Worm (Caenorhabditis elegans) whole organism, young adult: ENCODE measurements around the gene C54E10.11.

Experiments
- B0035.1 ChIP-seq: sonication (generic microtip); optimal IDR thresholded peaks from 2 replicates; lab custom pipeline; 2016; ENCODE audit warnings: missing genetic modification characterization, mild to moderate bottlenecking, missing compliant biosample characterization, missing genotype, missing genetic modification reagents
- B0261.1 ChIP-seq: sonication (generic microtip); optimal IDR thresholded peaks from 2 replicates; lab custom pipeline; 2016; ENCODE audit warnings: mild to moderate bottlenecking, missing genetic modification characterization, moderate library complexity, missing compliant biosample characterization
- C06A6.2 ChIP-seq: fragments of 200-800 bp; sonication (Bioruptor generic); conservative IDR thresholded peaks from 2 replicates; pipeline ENCODE4 v1.3.6; 2022; ENCODE audit warnings: missing genetic modification characterization, missing compliant biosample characterization
- F22D6.2 ChIP-seq: sonication (generic microtip); optimal IDR thresholded peaks from 2 replicates; lab custom pipeline; 2016; ENCODE audit warnings: mild to moderate bottlenecking, missing genetic modification characterization, missing compliant biosample characterization
- K11D2.4 ChIP-seq: fragments of 200-800 bp; sonication (Bioruptor generic); IDR thresholded peaks from 2 replicates; pipeline ENCODE4 v1.3.6; 2022; ENCODE audit warnings: missing genetic modification reagents, missing genetic modification characterization, missing compliant biosample characterization
- bed-2 ChIP-seq: fragments of 200-800 bp; sonication (Bioruptor generic); IDR thresholded peaks from 2 replicates; pipeline ENCODE4 v1.3.6; 2022; ENCODE audit warnings: missing genetic modification reagents, missing genetic modification characterization, missing compliant biosample characterization
- ccch-3 ChIP-seq: fragments of 200-800 bp; sonication (Bioruptor generic); optimal IDR thresholded peaks from 2 replicates; lab custom pipeline; 2018; ENCODE audit warnings: mild to moderate bottlenecking, missing genetic modification characterization, missing compliant biosample characterization
- cebp-1 ChIP-seq, 2 experiments: fragments of 200-800 bp in 1 of 2; sonication (Bioruptor generic) in 1 of 2; sonication (generic microtip) in 1 of 2; IDR thresholded peaks in 1 of 2; optimal IDR thresholded peaks in 1 of 2; 2 replicates each; pipeline versions ENCODE4 v1.3.6 to Lab custom; 2017 to 2022; ENCODE audit warnings: missing compliant biosample characterization in 2 of 2, missing genetic modification characterization in 2 of 2, mild to moderate bottlenecking in 1 of 2, missing genetic modification reagents in 1 of 2, moderate library complexity in 1 of 2
- ceh-58 ChIP-seq: fragments of 200-800 bp; sonication (Bioruptor generic); IDR thresholded peaks from 2 replicates; pipeline ENCODE4 v1.3.6; 2022; ENCODE audit warnings: missing genetic modification characterization, missing compliant biosample characterization
- egl-18 ChIP-seq: fragments of 200-800 bp; sonication (Bioruptor generic); IDR thresholded peaks from 2 replicates; pipeline ENCODE4 v1.3.6; 2022; ENCODE audit warnings: missing genetic modification reagents, missing genetic modification characterization, missing compliant biosample characterization
- egl-44 ChIP-seq: fragments of 200-800 bp; sonication (Bioruptor generic); IDR thresholded peaks from 2 replicates; pipeline ENCODE4 v1.3.6; 2022; ENCODE audit warnings: missing genetic modification reagents, missing genetic modification characterization, missing compliant biosample characterization
- egrh-3 ChIP-seq: fragments of 200-800 bp; sonication (Bioruptor generic); IDR thresholded peaks from 2 replicates; pipeline ENCODE4 v1.3.6; 2022; ENCODE audit warnings: missing genetic modification reagents, missing genetic modification characterization, missing compliant biosample characterization
- ets-4 ChIP-seq: fragments of 200-800 bp; sonication (Bioruptor generic); optimal IDR thresholded peaks from 2 replicates; lab custom pipeline; 2018; ENCODE audit warnings: mild to moderate bottlenecking, missing genetic modification characterization, missing compliant biosample characterization
- him-1 ChIP-seq: sonication (generic microtip); optimal IDR thresholded peaks from 2 replicates; lab custom pipeline; 2016; ENCODE audit warnings: missing genotype, missing genetic modification reagents, missing genetic modification characterization, missing compliant biosample characterization
- hlh-12 ChIP-seq: sonication (generic microtip); optimal IDR thresholded peaks from 2 replicates; lab custom pipeline; 2016; ENCODE audit warnings: missing genetic modification characterization, missing compliant biosample characterization
- hmg-1.2 ChIP-seq: fragments of 200-800 bp; sonication (Bioruptor generic); IDR thresholded peaks from 2 replicates; pipeline ENCODE4 v1.3.6; 2022; ENCODE audit warnings: missing genetic modification reagents, missing genetic modification characterization, missing compliant biosample characterization
- hmg-20 ChIP-seq: fragments of 200-800 bp; sonication (Bioruptor generic); IDR thresholded peaks from 2 replicates; pipeline ENCODE4 v1.3.6; 2022; ENCODE audit warnings: missing genetic modification reagents, missing genetic modification characterization, missing compliant biosample characterization
- hrde-1 ChIP-seq: sonication (generic microtip); optimal IDR thresholded peaks from 2 replicates; lab custom pipeline; 2016; ENCODE audit warnings: missing genetic modification characterization, mild to moderate bottlenecking, missing compliant biosample characterization, moderate library complexity, missing genotype, missing genetic modification reagents, borderline replicate concordance
- lsl-1 ChIP-seq: fragments of 200-800 bp; sonication (Bioruptor generic); optimal IDR thresholded peaks from 2 replicates; lab custom pipeline; 2018; ENCODE audit warnings: mild to moderate bottlenecking, missing genetic modification characterization, moderate library complexity, missing compliant biosample characterization
- madf-10 ChIP-seq: sonication (generic microtip); optimal IDR thresholded peaks from 2 replicates; lab custom pipeline; 2016; ENCODE audit warnings: mild to moderate bottlenecking, missing genetic modification characterization, missing compliant biosample characterization
- mxl-1 ChIP-seq: sonication (generic microtip); optimal IDR thresholded peaks from 2 replicates; lab custom pipeline; 2016; ENCODE audit warnings: missing genetic modification characterization, missing compliant biosample characterization
- nfyb-1 ChIP-seq: fragments of 200-800 bp; sonication (Bioruptor generic); IDR thresholded peaks from 2 replicates; pipeline ENCODE4 v1.3.6; 2022; ENCODE audit warnings: missing genetic modification reagents, missing genetic modification characterization, missing compliant biosample characterization
- pbrm-1 ChIP-seq: fragments of 200-800 bp; sonication (Bioruptor generic); IDR thresholded peaks from 2 replicates; pipeline ENCODE4 v1.3.6; 2022; ENCODE audit warnings: missing genetic modification reagents, missing genetic modification characterization, missing compliant biosample characterization
- pha-4 ChIP-seq: fragments of 150-350 bp; sonication (generic microtip); optimal IDR thresholded peaks from 2 replicates; lab custom pipeline; 2014; ENCODE audit warnings: missing biosample characterization, missing genetic modification reagents, missing genetic modification characterization
- repo-1 ChIP-seq: sonication (generic microtip); optimal IDR thresholded peaks from 2 replicates; lab custom pipeline; 2017; ENCODE audit warnings: mild to moderate bottlenecking, missing genetic modification characterization, missing compliant biosample characterization
- sea-2 ChIP-seq: fragments of 200-800 bp; sonication (Bioruptor generic); IDR thresholded peaks from 2 replicates; pipeline ENCODE4 v1.3.6; 2022; ENCODE audit warnings: missing genetic modification characterization, missing compliant biosample characterization
- snpc-4 ChIP-seq, 5 experiments: fragments of 150-350 bp in 1 of 5; sonication (generic microtip) in 4 of 5; optimal IDR thresholded peaks; 2 replicates each; lab custom pipeline; 2014 to 2018; ENCODE audit warnings: missing genetic modification characterization in 5 of 5, missing biosample characterization in 3 of 5, antibody characterized with exemption in 2 of 5, mild to moderate bottlenecking in 2 of 5, missing compliant biosample characterization in 2 of 5, missing genotype in 2 of 5, moderate library complexity in 2 of 5, missing genetic modification reagents in 1 of 5
- sptf-2 ChIP-seq: fragments of 200-800 bp; sonication (Bioruptor generic); optimal IDR thresholded peaks from 2 replicates; lab custom pipeline; 2018; ENCODE audit warnings: mild to moderate bottlenecking, missing genetic modification characterization, missing compliant biosample characterization
- tbp1 ChIP-seq: fragments of 200-800 bp; sonication (Bioruptor generic); optimal IDR thresholded peaks from 2 replicates; lab custom pipeline; 2018; ENCODE audit warnings: mild to moderate bottlenecking, missing genetic modification characterization, missing compliant biosample characterization
- tbx-9 ChIP-seq: sonication (generic microtip); optimal IDR thresholded peaks from 2 replicates; lab custom pipeline; 2016; ENCODE audit warnings: borderline replicate concordance, missing genetic modification characterization, inconsistent platforms, missing compliant biosample characterization
- unc-130 ChIP-seq: sonication (generic microtip); optimal IDR thresholded peaks from 2 replicates; lab custom pipeline; 2016; ENCODE audit warnings: missing genetic modification reagents, missing genetic modification characterization, missing compliant biosample characterization
- unc-62 ChIP-seq: fragments of 150-350 bp; optimal IDR thresholded peaks from 2 replicates; lab custom pipeline; 2014; ENCODE audit warnings: missing biosample characterization, missing genetic modification reagents, missing genetic modification characterization
- xnd-1 ChIP-seq: sonication (generic microtip); optimal IDR thresholded peaks from 2 replicates; lab custom pipeline; 2016; ENCODE audit warnings: missing genotype, missing genetic modification reagents, missing genetic modification characterization, missing compliant biosample characterization
- zfh-2 ChIP-seq: fragments of 200-800 bp; sonication (Bioruptor generic); conservative IDR thresholded peaks from 2 replicates; pipeline ENCODE4 v1.3.6; 2022; ENCODE audit warnings: missing genetic modification reagents, missing genetic modification characterization, missing compliant biosample characterization
- zim-3 ChIP-seq: sonication (generic microtip); optimal IDR thresholded peaks from 2 replicates; lab custom pipeline; 2017; ENCODE audit warnings: mild to moderate bottlenecking, missing genetic modification characterization, moderate library complexity, missing compliant biosample characterization

C54E10.11 gene

DNA sequence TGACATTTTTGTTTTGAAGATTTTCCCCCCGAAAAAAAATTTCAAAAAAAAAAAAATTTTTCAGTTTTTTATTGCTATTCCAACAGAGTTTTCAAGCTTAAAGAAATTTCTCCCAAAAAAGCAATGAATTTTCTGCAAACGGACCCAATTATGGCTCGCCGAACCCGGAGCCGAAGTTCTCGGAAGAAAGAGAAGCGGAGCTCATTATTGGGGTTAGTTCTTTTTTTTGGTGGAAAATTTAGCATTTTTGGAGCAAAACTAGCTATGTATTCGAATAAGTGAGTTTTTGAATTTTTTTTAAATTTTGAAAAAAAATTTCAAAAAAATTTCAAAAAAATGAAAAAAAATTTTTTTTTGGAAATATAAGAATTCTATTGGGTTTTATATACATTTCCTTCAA is 17.7 kb upstream of the C54E10.11 start, which contains the start of gene ncs-5:
Gene ncs-5, plus strand, starts transcription at position 124 of the 400 bp plus-strand sequence.
- TF ChIP-seq pha-4 (no peak), zfh-2 (GFP tag; lab: Robert Waterston, UW) (no peak), ceh-58 (GFP tag; lab: Robert Waterston, UW) (no peak), K11D2.4 (GFP tag; lab: Robert Waterston, UW) (no peak)

DNA sequence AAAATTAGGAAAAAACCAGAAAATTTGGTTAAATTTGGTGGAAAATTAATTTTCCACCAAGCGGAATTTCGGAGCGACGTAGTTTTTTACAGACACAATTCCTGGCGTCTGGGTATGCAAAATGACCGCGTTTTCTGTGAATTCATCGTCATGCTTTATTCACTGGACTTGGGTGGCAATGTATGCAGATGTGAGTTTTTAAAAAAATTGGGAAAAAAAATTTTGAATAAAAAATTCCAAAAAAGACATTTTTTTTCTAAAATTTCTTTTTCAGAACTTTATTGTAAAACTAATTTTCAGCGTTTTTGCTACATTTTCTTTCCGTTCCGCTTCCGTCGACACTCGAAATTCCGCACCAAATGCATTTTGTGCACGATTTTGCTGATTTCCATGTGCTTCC is 9.4 kb upstream of the C54E10.11 start, which contains the start of gene C54E10.7:
Gene C54E10.7, plus strand, starts transcription at position 301 of the 400 bp plus-strand sequence.
- TF ChIP-seq tbp1 (GFP tag; lab: Kevin White, UChicago) = no peak
- no peak for TF ChIP-seq hlh-12 (tag; lab: Kevin White, UChicago)
- TF ChIP-seq B0035.1 (tag; lab: Kevin White, UChicago) = no peak
- no peak for TF ChIP-seq repo-1
- TF ChIP-seq him-1 = no peak

DNA sequence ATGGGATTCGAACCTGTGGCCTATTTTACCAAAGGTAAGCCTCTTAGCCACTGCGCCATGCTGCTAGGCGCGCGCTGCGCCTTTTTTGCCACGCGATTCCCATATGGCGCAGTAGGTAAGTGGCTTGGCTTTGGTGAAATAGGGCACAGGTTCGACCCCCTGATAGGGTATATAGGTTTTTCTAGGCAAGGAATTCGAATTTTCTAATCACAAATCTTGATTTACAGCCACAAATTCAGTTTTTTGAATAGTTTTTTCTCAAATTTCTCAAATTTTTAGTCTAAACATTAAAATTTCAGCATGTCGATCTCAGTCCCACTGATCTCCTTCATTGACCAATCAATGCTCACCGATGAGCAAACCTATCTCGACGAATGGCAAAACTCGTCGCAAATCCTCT is 8.7 kb upstream of the C54E10.11 start, which contains the start of gene C54E10.3:
Gene C54E10.3, plus strand, starts transcription at position 301 of the 400 bp plus-strand sequence.
- no peak for TF ChIP-seq egl-44 (GFP tag; lab: Robert Waterston, UW)
- no peak for TF ChIP-seq pbrm-1 (GFP tag; lab: Robert Waterston, UW)

- TF ChIP-seq hmg-1.2 (GFP tag; lab: Robert Waterston, UW) (peak; percentile 63; the same call in 1 of the 2 replicates), unc-62 (GFP tag; lab: Kevin White, UChicago) (no peak), hrde-1 (tag; lab: Kevin White, UChicago) (no peak), zfh-2 (GFP tag; lab: Robert Waterston, UW) (0 out of 2 replicates have a peak, but pooled peaks have one; percentile 38), snpc-4 (GFP tag; optimal IDR thresholded peaks at IDR 0.05; lab: Kevin White, UChicago) (no peak), snpc-4 (tag; optimal IDR thresholded peaks at IDR 0.05; lab: Kevin White, UChicago) (no peak)
Observed at ce11 chrV:18808621-18809020, 6.6 kb upstream of the C54E10.11 start, which contains the start of gene C54E10.6. Gene C54E10.6, minus strand, starts transcription at chrV:18808729.

DNA sequence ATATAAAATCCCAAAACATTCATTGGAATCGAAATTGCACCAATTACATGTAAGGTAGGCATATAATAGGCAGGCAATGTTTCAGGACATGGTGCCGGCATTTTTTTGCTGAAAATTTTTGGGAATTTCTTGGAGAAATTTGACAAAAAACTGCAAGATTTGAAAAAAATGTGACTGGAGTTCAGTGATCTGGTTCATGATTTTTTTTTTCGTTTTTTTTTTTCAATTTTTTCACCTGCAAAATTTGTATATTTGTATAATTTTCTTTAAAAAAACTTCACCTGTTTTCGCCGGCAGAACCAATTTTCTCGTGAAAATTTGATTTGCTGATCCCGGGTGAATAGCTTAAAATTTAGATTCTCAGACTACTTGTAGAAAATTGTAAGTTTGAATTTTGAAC is 4.4 kb upstream of the C54E10.11 start, which contains the start of gene sri-10:
Gene sri-10, minus strand, starts transcription at position 101 of the 400 bp plus-strand sequence.
- TF ChIP-seq nfyb-1 (GFP tag; lab: Robert Waterston, UW) (no peak), xnd-1 (no peak), ets-4 (no peak), egl-18 (GFP tag; lab: Robert Waterston, UW) (no peak), B0261.1 (tag; lab: Kevin White, UChicago) (no peak), pbrm-1 (GFP tag; lab: Robert Waterston, UW) (no peak), hmg-20 (GFP tag; lab: Robert Waterston, UW) (no peak), F22D6.2 (tag; lab: Kevin White, UChicago) (no peak), mxl-1 (tag; lab: Kevin White, UChicago) (no peak), ccch-3 (GFP tag; lab: Kevin White, UChicago) (no peak), cebp-1 (GFP tag; IDR thresholded peaks at IDR 0.05; lab: Robert Waterston, UW) (no peak), cebp-1 (tag; optimal IDR thresholded peaks at IDR 0.05; lab: Kevin White, UChicago) (no peak), egrh-3 (GFP tag; lab: Robert Waterston, UW) (no peak), tbx-9 (tag; lab: Kevin White, UChicago) (no peak)

- TF ChIP-seq bed-2 (GFP tag; lab: Robert Waterston, UW) (no peak), unc-130 (no peak), him-1 (no peak), zim-3 (tag; lab: Kevin White, UChicago) (no peak), lsl-1 (GFP tag; lab: Kevin White, UChicago) (no peak), B0035.1 (tag; lab: Kevin White, UChicago) (no peak), sea-2 (GFP tag; lab: Robert Waterston, UW) (no peak), sptf-2 (GFP tag; lab: Kevin White, UChicago) (no peak), zfh-2 (GFP tag; lab: Robert Waterston, UW) (no peak), madf-10 (tag; lab: Kevin White, UChicago) (no peak), C06A6.2 (GFP tag; lab: Robert Waterston, UW) (no peak)
- TF ChIP-seq, all 124 proteins: peak for 0
Observed at ce11 chrV:18803260-18803659, 1.3 kb upstream of the C54E10.11 start, which contains the start of gene C54E10.10. Gene C54E10.10, minus strand, starts transcription at chrV:18803360.
